Worm (Caenorhabditis elegans) whole organism, mixed stage, embryonic: ENCODE measurements around the gene T16G12.10.

Experiments
- M03D4.4 ChIP-seq: sonication (generic microtip); optimal IDR thresholded peaks from 2 replicates; lab custom pipeline; 2017; ENCODE audit warnings: mild to moderate bottlenecking, missing genetic modification characterization, missing compliant biosample characterization
- bed-3 ChIP-seq: fragments of 200-800 bp; sonication (Bioruptor generic); optimal IDR thresholded peaks from 3 replicates; lab custom pipeline; 2018; ENCODE audit warnings: mild to moderate bottlenecking, missing genetic modification characterization, moderate library complexity, missing compliant biosample characterization
- blmp-1 ChIP-seq: fragments of 150-350 bp; optimal IDR thresholded peaks from 2 replicates; lab custom pipeline; 2014; ENCODE audit warnings: missing biosample characterization, missing genetic modification characterization
- ceh-83 ChIP-seq: fragments of 200-800 bp; sonication (Bioruptor generic); optimal IDR thresholded peaks from 2 replicates; lab custom pipeline; 2018; ENCODE audit warnings: mild to moderate bottlenecking, missing genetic modification characterization, missing compliant biosample characterization
- ces-1 ChIP-seq: fragments of 150-350 bp; optimal IDR thresholded peaks from 2 replicates; lab custom pipeline; 2014; ENCODE audit warnings: missing biosample characterization, missing genetic modification reagents, missing genetic modification characterization
- cnd-1 ChIP-seq: fragments of 200-800 bp; sonication (Bioruptor generic); optimal IDR thresholded peaks from 2 replicates; lab custom pipeline; 2018; ENCODE audit warnings: mild to moderate bottlenecking, missing genetic modification characterization, missing compliant biosample characterization
- drap-1 ChIP-seq: fragments of 200-800 bp; sonication (Bioruptor generic); optimal IDR thresholded peaks from 3 replicates; lab custom pipeline; 2018; ENCODE audit warnings: mild to moderate bottlenecking, missing genetic modification characterization, missing compliant biosample characterization
- elt-1 ChIP-seq: sonication (generic microtip); optimal IDR thresholded peaks from 2 replicates; lab custom pipeline; 2017; ENCODE audit warnings: missing genetic modification characterization, mild to moderate bottlenecking, missing compliant biosample characterization, antibody characterized with exemption, moderate library complexity, borderline replicate concordance; ENCODE audit not compliant: insufficient read depth
- elt-3 ChIP-seq: fragments of 150-350 bp; optimal IDR thresholded peaks from 2 replicates; lab custom pipeline; 2014; ENCODE audit warnings: missing biosample characterization, missing genetic modification characterization
- flh-1 ChIP-seq: fragments of 200-800 bp; sonication (Bioruptor generic); optimal IDR thresholded peaks from 2 replicates; lab custom pipeline; 2018; ENCODE audit warnings: mild to moderate bottlenecking, missing genetic modification characterization, moderate library complexity, missing compliant biosample characterization
- ham-2 ChIP-seq: fragments of 200-800 bp; sonication (Bioruptor generic); optimal IDR thresholded peaks from 2 replicates; lab custom pipeline; 2018; ENCODE audit warnings: mild to moderate bottlenecking, missing genetic modification characterization, missing compliant biosample characterization
- lin-32 ChIP-seq: fragments of 200-800 bp; sonication (Bioruptor generic); optimal IDR thresholded peaks from 2 replicates; lab custom pipeline; 2018; ENCODE audit warnings: mild to moderate bottlenecking, missing genetic modification characterization, missing compliant biosample characterization
- lsy-2 ChIP-seq: fragments of 150-350 bp; optimal IDR thresholded peaks from 2 replicates; lab custom pipeline; 2014; ENCODE audit warnings: missing biosample characterization, missing genetic modification characterization
- mab-5 ChIP-seq: fragments of 150-350 bp; optimal IDR thresholded peaks from 2 replicates; lab custom pipeline; 2014; ENCODE audit warnings: missing biosample characterization, missing genetic modification characterization
- mls-2 ChIP-seq: sonication (generic microtip); optimal IDR thresholded peaks from 2 replicates; lab custom pipeline; 2016; ENCODE audit warnings: mild to moderate bottlenecking, missing genetic modification characterization, moderate library complexity, missing compliant biosample characterization
- nhr-12 ChIP-seq: fragments of 150-350 bp; optimal IDR thresholded peaks from 2 replicates; lab custom pipeline; 2014; ENCODE audit warnings: missing biosample characterization, missing genetic modification characterization
- nhr-2 ChIP-seq: fragments of 150-350 bp; optimal IDR thresholded peaks from 2 replicates; lab custom pipeline; 2014; ENCODE audit warnings: missing biosample characterization, missing genetic modification characterization
- nhr-76 ChIP-seq: sonication (generic microtip); optimal IDR thresholded peaks from 2 replicates; lab custom pipeline; 2017; ENCODE audit warnings: missing biosample characterization, missing genetic modification characterization
- pha-4 ChIP-seq: fragments of 150-350 bp; optimal IDR thresholded peaks from 2 replicates; lab custom pipeline; 2018; ENCODE audit warnings: missing biosample characterization, missing genetic modification reagents, missing genetic modification characterization
- sem-2 ChIP-seq: fragments of 200-800 bp; sonication (Bioruptor generic); optimal IDR thresholded peaks from 2 replicates; lab custom pipeline; 2018; ENCODE audit warnings: mild to moderate bottlenecking, missing genetic modification characterization, missing compliant biosample characterization
- snpc-4 ChIP-seq: fragments of 150-350 bp; optimal IDR thresholded peaks from 2 replicates; lab custom pipeline; 2014; ENCODE audit warnings: missing biosample characterization, missing genetic modification characterization
- sptf-1 ChIP-seq: sonication (generic microtip); optimal IDR thresholded peaks from 2 replicates; lab custom pipeline; 2017; ENCODE audit warnings: mild to moderate bottlenecking, missing genetic modification characterization, moderate library complexity, missing compliant biosample characterization
- unc-120 ChIP-seq: sonication (generic microtip); optimal IDR thresholded peaks from 2 replicates; lab custom pipeline; 2017; ENCODE audit warnings: missing genetic modification characterization, missing compliant biosample characterization; ENCODE audit not compliant: poor library complexity, severe bottlenecking
- unc-39 ChIP-seq: fragments of 150-350 bp; optimal IDR thresholded peaks from 2 replicates; lab custom pipeline; 2014; ENCODE audit warnings: missing biosample characterization, missing genetic modification characterization
- unc-62 ChIP-seq: fragments of 150-350 bp; optimal IDR thresholded peaks from 2 replicates; lab custom pipeline; 2014; ENCODE audit warnings: missing biosample characterization, missing genetic modification reagents, missing genetic modification characterization
- zip-8 ChIP-seq: fragments of 150-350 bp; optimal IDR thresholded peaks from 2 replicates; lab custom pipeline; 2014; ENCODE audit warnings: missing biosample characterization, missing genetic modification characterization
- ztf-11 ChIP-seq: fragments of 150-350 bp; optimal IDR thresholded peaks from 2 replicates; lab custom pipeline; 2014; ENCODE audit warnings: missing biosample characterization, missing genetic modification characterization

Gene T16G12.10

DNA sequence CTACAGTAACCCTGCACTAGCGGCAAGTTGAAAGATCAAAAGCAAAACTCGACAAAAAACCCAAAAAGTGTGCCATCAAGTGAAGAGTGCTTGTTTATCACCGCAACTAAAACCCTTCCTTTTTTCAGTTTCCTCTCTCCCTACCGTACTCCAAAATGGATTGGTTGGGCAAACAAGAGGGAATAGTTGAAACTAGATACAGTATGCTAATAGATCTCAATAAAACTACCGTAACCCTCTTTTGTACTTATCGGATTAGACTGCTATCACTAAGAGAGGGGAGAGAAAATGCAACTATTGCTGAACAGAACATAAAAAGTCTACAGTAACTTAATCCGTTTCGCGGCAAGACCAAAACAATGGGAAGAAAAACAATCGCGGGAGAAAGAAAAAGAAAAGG, 39.4 kb upstream of the T16G12.10 start:
- TF ChIP-seq zip-8 (no peak), M03D4.4 (tag; lab: Kevin White, UChicago) (no peak), ceh-83 (GFP tag; lab: Kevin White, UChicago) (no peak), nhr-2 (no peak), ztf-11 (tag; lab: Kevin White, UChicago) (no peak)

DNA sequence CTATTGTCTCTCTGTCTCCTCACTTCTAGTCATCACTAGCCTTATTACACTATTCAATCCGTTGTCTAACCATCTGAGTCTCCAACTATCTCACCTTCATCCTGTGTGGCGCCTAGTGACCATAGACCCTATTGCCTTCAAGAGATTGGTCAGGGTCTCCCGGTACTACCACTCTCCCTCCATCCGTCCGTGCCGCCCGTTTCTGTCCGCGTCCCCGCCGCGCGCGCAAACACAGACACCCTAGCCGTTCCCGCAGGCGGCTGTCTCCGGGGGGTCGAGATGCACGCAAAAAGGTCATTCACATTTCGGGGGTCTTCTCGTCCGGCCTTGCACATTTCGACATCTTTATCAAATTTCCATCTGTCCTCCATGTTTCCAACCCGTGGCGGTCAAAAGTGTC, 38.6 kb upstream of the T16G12.10 start:
- peak; percentile 69 for TF ChIP-seq cnd-1
- TF ChIP-seq lsy-2 (tag; lab: Kevin White, UChicago) = peak; percentile 21
- no peak for TF ChIP-seq snpc-4 (tag; lab: Kevin White, UChicago)
- peak; percentile 28 for TF ChIP-seq drap-1 (GFP tag; lab: Kevin White, UChicago)
- TF ChIP-seq mls-2 = peak; percentile 58
- TF ChIP-seq nhr-2 = peak; percentile 9
- peak; percentile 58 for TF ChIP-seq pha-4 (tag; lab: Kevin White, UChicago)
- no peak for TF ChIP-seq mab-5
- TF ChIP-seq unc-120 (tag; lab: Kevin White, UChicago) = peak; percentile 56
- peak; percentile 91 for TF ChIP-seq ham-2 (GFP tag; lab: Kevin White, UChicago)
- TF ChIP-seq nhr-12 (tag; lab: Kevin White, UChicago) = no peak
- no peak for TF ChIP-seq ces-1 (GFP tag; lab: Kevin White, UChicago)
- TF ChIP-seq M03D4.4 (tag; lab: Kevin White, UChicago) = peak; percentile 59
- TF ChIP-seq sptf-1 (tag; lab: Kevin White, UChicago) = peak; percentile 79
- peak; percentile 3 for TF ChIP-seq unc-62 (GFP tag; lab: Kevin White, UChicago)
- peak; percentile 9 for TF ChIP-seq bed-3 (GFP tag; lab: Kevin White, UChicago)

DNA sequence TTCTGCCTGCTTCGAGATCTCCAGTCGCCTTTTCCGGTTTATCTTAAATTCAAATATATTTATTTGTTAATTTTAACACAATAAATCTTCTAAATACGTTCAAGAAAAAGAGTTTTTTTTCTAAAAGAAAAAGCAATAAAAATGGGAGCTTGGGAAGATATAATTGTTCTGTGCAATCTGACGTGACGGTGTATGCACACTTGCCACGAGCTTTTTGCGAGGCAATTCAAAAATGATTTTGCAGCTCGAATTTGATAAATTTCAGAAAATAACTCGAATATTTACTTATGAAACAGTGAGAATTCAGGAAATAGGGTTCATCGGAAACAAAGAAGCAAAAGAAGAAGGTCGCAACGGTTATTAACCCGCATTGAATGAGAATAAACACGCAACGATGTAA, 37.2 kb upstream of the T16G12.10 start:
- TF ChIP-seq pha-4 (tag; lab: Kevin White, UChicago) (no peak), M03D4.4 (tag; lab: Kevin White, UChicago) (no peak), nhr-2 (no peak), lin-32 (GFP tag; lab: Kevin White, UChicago) (peak; percentile 2)

DNA sequence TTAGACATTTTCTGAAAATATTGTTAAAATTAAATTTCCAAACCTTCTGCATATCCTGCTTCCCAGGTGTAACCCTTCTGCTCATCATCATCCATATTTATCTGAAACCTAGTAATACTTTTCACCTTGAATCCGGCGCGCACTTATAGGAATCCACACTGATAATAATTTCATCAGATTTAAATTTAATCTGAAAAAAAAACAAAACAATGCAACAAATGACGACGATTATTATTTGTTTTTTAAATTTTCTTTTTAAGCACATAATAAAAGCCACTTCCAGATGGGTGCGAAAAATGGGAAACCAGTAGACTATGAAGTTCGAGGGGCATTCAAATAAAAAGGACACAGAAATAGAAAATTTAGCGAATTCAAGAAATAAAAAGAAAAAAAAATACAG, 34.8 kb upstream of the T16G12.10 start, which contains the start of gene gtf-2H2C:
gtf-2H2C (minus strand) TSS at position 101 of the 400 bp plus-strand sequence.
- no peak for TF ChIP-seq ham-2 (GFP tag; lab: Kevin White, UChicago)
- no peak for TF ChIP-seq blmp-1 (tag; lab: Kevin White, UChicago)
- no peak for TF ChIP-seq elt-3
- no peak for TF ChIP-seq lsy-2 (tag; lab: Kevin White, UChicago)
- no peak for TF ChIP-seq unc-62 (GFP tag; lab: Kevin White, UChicago)
- no peak for TF ChIP-seq cnd-1
- no peak for TF ChIP-seq mab-5
- no peak for TF ChIP-seq ces-1 (GFP tag; lab: Kevin White, UChicago)
- TF ChIP-seq zip-8 = no peak
- TF ChIP-seq elt-1 (tag; lab: Kevin White, UChicago) = no peak
- TF ChIP-seq, all 35 proteins: peak for 0

DNA sequence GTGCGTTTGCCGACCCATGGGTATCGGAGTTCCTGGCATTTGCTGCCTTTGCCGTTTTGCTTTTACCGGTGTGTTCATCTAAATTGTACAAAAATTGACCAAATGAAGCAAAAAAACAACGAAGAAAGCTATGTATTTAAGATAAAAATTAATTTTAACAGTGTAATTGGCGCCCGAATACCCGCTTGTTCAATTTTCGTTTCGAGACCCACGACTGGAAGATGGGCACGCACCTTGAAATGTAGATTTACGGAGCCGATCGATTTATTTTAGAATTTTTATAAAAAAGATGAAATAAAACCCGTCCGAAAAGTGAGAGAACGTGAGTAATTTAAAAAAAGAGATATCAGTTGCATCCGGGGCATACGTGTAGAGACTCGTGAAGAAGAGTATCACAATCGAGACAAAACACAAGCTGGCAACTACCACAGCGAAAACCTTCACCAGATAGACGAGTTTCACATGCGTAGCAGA, 32.6 kb upstream of the T16G12.10 start, which contains the start of gene hal-2:
hal-2 (minus strand) TSS at position 424 of the 474 bp plus-strand sequence.
- TF ChIP-seq ham-2 (GFP tag; lab: Kevin White, UChicago) (no peak), unc-39 (tag; lab: Kevin White, UChicago) (no peak), bed-3 (GFP tag; lab: Kevin White, UChicago) (no peak)

DNA sequence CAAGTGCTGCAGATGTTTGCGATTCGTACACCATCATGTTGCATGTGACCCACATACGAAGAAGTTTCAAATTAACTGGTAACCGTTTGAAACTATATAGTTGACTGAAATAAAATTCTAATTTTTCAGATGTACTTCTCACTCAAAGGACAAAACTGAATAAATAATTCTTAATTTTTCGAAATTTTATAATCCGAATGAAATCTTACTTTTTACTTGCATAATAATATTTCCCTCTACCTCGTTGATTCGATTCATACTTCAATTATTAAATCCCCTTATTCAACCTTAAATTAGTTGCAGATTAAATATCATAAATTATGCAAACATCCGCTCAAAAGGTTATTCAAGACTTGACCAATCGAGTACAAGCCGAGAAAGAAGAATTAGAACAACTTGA, 30.1 kb upstream of the T16G12.10 start, which contains the start of gene T16H12.2:
T16H12.2 (plus strand) TSS at position 301 of the 400 bp plus-strand sequence.
- no peak for TF ChIP-seq zip-8
- no peak for TF ChIP-seq sptf-1 (tag; lab: Kevin White, UChicago)
- no peak for TF ChIP-seq cnd-1
- TF ChIP-seq drap-1 (GFP tag; lab: Kevin White, UChicago) = no peak
- no peak for TF ChIP-seq unc-39 (tag; lab: Kevin White, UChicago)
- TF ChIP-seq ztf-11 (tag; lab: Kevin White, UChicago) = no peak
- no peak for TF ChIP-seq lsy-2 (tag; lab: Kevin White, UChicago)
- no peak for TF ChIP-seq mls-2
- no peak for TF ChIP-seq pha-4 (tag; lab: Kevin White, UChicago)
- TF ChIP-seq elt-3 = no peak
- no peak for TF ChIP-seq bed-3 (GFP tag; lab: Kevin White, UChicago)
- TF ChIP-seq flh-1 (GFP tag; lab: Kevin White, UChicago) = no peak
- TF ChIP-seq sem-2 (GFP tag; lab: Kevin White, UChicago) = no peak
- no peak for TF ChIP-seq nhr-12 (tag; lab: Kevin White, UChicago)
- no peak for TF ChIP-seq ceh-83 (GFP tag; lab: Kevin White, UChicago)
- no peak for TF ChIP-seq ham-2 (GFP tag; lab: Kevin White, UChicago)
- TF ChIP-seq nhr-76 (tag; lab: Kevin White, UChicago) = no peak
- TF ChIP-seq, all 35 proteins: peak for 0
